Fruit fly (Drosophila melanogaster) whole organism, wandering third instar larva: ENCODE measurements around the gene yellow-e2.

Source experiments
- Dfd ChIP-seq: fragments of >200 bp; optimal IDR thresholded peaks from 2 replicates; lab custom pipeline; 2017; ENCODE audit warnings: missing biosample characterization, missing genetic modification characterization
- Mio ChIP-seq: sonication (Bioruptor generic); optimal IDR thresholded peaks from 2 replicates; lab custom pipeline; 2016; ENCODE audit warnings: missing biosample characterization, missing genetic modification characterization
- brk ChIP-seq: fragments of 200-800 bp; sonication (Bioruptor generic); optimal IDR thresholded peaks from 2 replicates; lab custom pipeline; 2016; ENCODE audit warnings: missing biosample characterization, mild to moderate bottlenecking, missing genetic modification characterization
- lola ChIP-seq: fragments of >200 bp; optimal IDR thresholded peaks from 2 replicates; lab custom pipeline; 2017; ENCODE audit warnings: missing biosample characterization, missing genetic modification characterization
- rgr ChIP-seq: fragments of 200-800 bp; sonication (Bioruptor generic); optimal IDR thresholded peaks from 3 replicates; lab custom pipeline; 2016; ENCODE audit warnings: missing biosample characterization, mild to moderate bottlenecking, missing genetic modification characterization
- usp ChIP-seq: fragments of >200 bp; optimal IDR thresholded peaks from 2 replicates; lab custom pipeline; 2017; ENCODE audit warnings: missing biosample characterization, missing genetic modification characterization

dm6 chr3R:13453955-13454354 is 47.2 kb upstream of the yellow-e2 start:
- no peak for TF ChIP-seq usp (GFP tag; lab: Kevin White, UChicago)
- TF ChIP-seq lola (GFP tag; lab: Kevin White, UChicago), result no peak
- TF ChIP-seq Dfd (GFP tag; lab: Kevin White, UChicago), result no peak
- TF ChIP-seq brk (GFP tag; lab: Kevin White, UChicago), result no peak
- TF ChIP-seq rgr, result no peak
- no peak for TF ChIP-seq Mio (GFP tag; lab: Kevin White, UChicago)
